Fruit fly (Drosophila melanogaster) whole organism, prepupa: ENCODE data around the gene Tango10.

Experiments used
- CG10669 ChIP-seq: fragments of 200-800 bp; sonication (Bioruptor generic); optimal IDR thresholded peaks from 3 replicates; lab custom pipeline; 2018; ENCODE audit warnings: missing biosample characterization, mild to moderate bottlenecking, missing genetic modification characterization, moderate library complexity
- CG11762 ChIP-seq: fragments of 200-800 bp; sonication (Bioruptor generic); optimal IDR thresholded peaks from 3 replicates; lab custom pipeline; 2016; ENCODE audit warnings: missing biosample characterization, missing genetic modification characterization; ENCODE audit not compliant: insufficient read depth
- CG11902 ChIP-seq: fragments of 200-800 bp; sonication (Bioruptor generic); optimal IDR thresholded peaks from 3 replicates; lab custom pipeline; 2016; ENCODE audit warnings: missing biosample characterization, missing genetic modification characterization
- CG1621 ChIP-seq: fragments of 200-800 bp; sonication (Bioruptor generic); optimal IDR thresholded peaks from 3 replicates; lab custom pipeline; 2018; ENCODE audit warnings: missing biosample characterization, mild to moderate bottlenecking, missing genetic modification characterization
- CG16779 ChIP-seq: fragments of 200-800 bp; sonication (Bioruptor generic); optimal IDR thresholded peaks from 3 replicates; lab custom pipeline; 2017; ENCODE audit warnings: missing biosample characterization, mild to moderate bottlenecking, missing genetic modification characterization
- CG31627 ChIP-seq: fragments of 200-800 bp; sonication (Bioruptor generic); optimal IDR thresholded peaks from 3 replicates; lab custom pipeline; 2016; ENCODE audit warnings: missing biosample characterization, missing genetic modification characterization
- CG32006 ChIP-seq: fragments of 200-800 bp; sonication (Bioruptor generic); optimal IDR thresholded peaks from 3 replicates; lab custom pipeline; 2017; ENCODE audit warnings: missing biosample characterization, mild to moderate bottlenecking, missing genetic modification characterization
- CG34406 ChIP-seq: fragments of 200-800 bp; sonication (Bioruptor generic); optimal IDR thresholded peaks from 3 replicates; lab custom pipeline; 2016; ENCODE audit warnings: missing biosample characterization, missing genetic modification characterization
- CG3919 ChIP-seq: fragments of 200-800 bp; sonication (Bioruptor generic); optimal IDR thresholded peaks from 3 replicates; lab custom pipeline; 2016; ENCODE audit warnings: missing biosample characterization, missing genetic modification characterization
- CG4318 ChIP-seq: fragments of 200-800 bp; sonication (Bioruptor generic); optimal IDR thresholded peaks from 3 replicates; lab custom pipeline; 2017; ENCODE audit warnings: missing biosample characterization, mild to moderate bottlenecking, missing genetic modification characterization
- CG6163 ChIP-seq: fragments of 200-800 bp; sonication (Bioruptor generic); IDR thresholded peaks from 3 replicates; pipeline ENCODE4 v1.3.6; 2022; ENCODE audit warnings: missing biosample characterization, missing genetic modification characterization
- CG6792 ChIP-seq: fragments of 200-800 bp; sonication (Bioruptor generic); optimal IDR thresholded peaks from 3 replicates; lab custom pipeline; 2016; ENCODE audit warnings: missing biosample characterization, missing genetic modification characterization
- CG6808 ChIP-seq: fragments of 200-800 bp; sonication (Bioruptor generic); optimal IDR thresholded peaks from 3 replicates; lab custom pipeline; 2017; ENCODE audit warnings: missing biosample characterization, missing genetic modification characterization, mild to moderate bottlenecking, moderate library complexity, missing genetic modification reagents
- CG8119 ChIP-seq: fragments of 200-800 bp; sonication (Bioruptor generic); IDR thresholded peaks from 3 replicates; pipeline ENCODE4 v1.3.6; 2022; ENCODE audit warnings: missing biosample characterization, missing genetic modification characterization
- CG8319 ChIP-seq: fragments of 200-800 bp; sonication (Bioruptor generic); optimal IDR thresholded peaks from 3 replicates; lab custom pipeline; 2016; ENCODE audit warnings: missing biosample characterization, missing genetic modification characterization
- Eip75B ChIP-seq: fragments of 200-800 bp; sonication (Bioruptor generic); optimal IDR thresholded peaks from 3 replicates; lab custom pipeline; 2016; ENCODE audit warnings: missing biosample characterization, missing genetic modification characterization
- Eip93F ChIP-seq: fragments of 200-800 bp; sonication (Bioruptor generic); optimal IDR thresholded peaks from 2 replicates; lab custom pipeline; 2016; ENCODE audit warnings: missing biosample characterization, mild to moderate bottlenecking, missing genetic modification characterization
- Ets21C ChIP-seq: fragments of 200-800 bp; sonication (Bioruptor generic); optimal IDR thresholded peaks from 3 replicates; lab custom pipeline; 2016; ENCODE audit warnings: missing biosample characterization, missing genetic modification characterization
- Ets96B ChIP-seq: fragments of 200-800 bp; optimal IDR thresholded peaks from 2 replicates; lab custom pipeline; 2019; ENCODE audit warnings: missing biosample characterization, mild to moderate bottlenecking, missing genetic modification characterization, moderate library complexity
- Gug ChIP-seq: fragments of 200-800 bp; sonication (Bioruptor generic); IDR thresholded peaks from 2 replicates; pipeline ENCODE4 v1.3.6; 2022; ENCODE audit warnings: missing biosample characterization, missing genetic modification characterization
- Hr38 ChIP-seq: sonication (Bioruptor generic); optimal IDR thresholded peaks from 2 replicates; lab custom pipeline; 2016; ENCODE audit warnings: missing biosample characterization, missing genetic modification characterization
- Hr4 ChIP-seq: fragments of 200-800 bp; sonication (Bioruptor generic); optimal IDR thresholded peaks from 3 replicates; lab custom pipeline; 2016; ENCODE audit warnings: missing biosample characterization, missing genetic modification characterization
- Lpt ChIP-seq: fragments of 200-800 bp; sonication (Bioruptor generic); optimal IDR thresholded peaks from 3 replicates; lab custom pipeline; 2016; ENCODE audit warnings: missing biosample characterization, missing genetic modification characterization
- Met ChIP-seq: fragments of 200-800 bp; sonication (Bioruptor generic); optimal IDR thresholded peaks from 3 replicates; lab custom pipeline; 2016; ENCODE audit warnings: missing biosample characterization, missing genetic modification characterization
- OdsH ChIP-seq: fragments of 200-800 bp; sonication (Bioruptor generic); optimal IDR thresholded peaks from 3 replicates; lab custom pipeline; 2016; ENCODE audit warnings: missing biosample characterization, missing genetic modification characterization
- Smox ChIP-seq: fragments of 200-800 bp; sonication (Bioruptor generic); optimal IDR thresholded peaks from 3 replicates; lab custom pipeline; 2016; ENCODE audit warnings: missing biosample characterization, missing genetic modification characterization
- Sox102F ChIP-seq: fragments of 200-800 bp; sonication (Bioruptor generic); optimal IDR thresholded peaks from 2 replicates; lab custom pipeline; 2016; ENCODE audit warnings: missing biosample characterization, mild to moderate bottlenecking, missing genetic modification characterization
- Sox14 ChIP-seq: fragments of 200-800 bp; sonication (Bioruptor generic); optimal IDR thresholded peaks from 3 replicates; lab custom pipeline; 2016; ENCODE audit warnings: missing biosample characterization, missing genetic modification characterization
- achi ChIP-seq: fragments of 200-800 bp; sonication (Bioruptor generic); optimal IDR thresholded peaks from 3 replicates; lab custom pipeline; 2016; ENCODE audit warnings: missing biosample characterization, missing genetic modification characterization
- cyc ChIP-seq: fragments of 200-800 bp; sonication (Bioruptor generic); optimal IDR thresholded peaks from 3 replicates; lab custom pipeline; 2016; ENCODE audit warnings: missing biosample characterization, missing genetic modification characterization
- dsx ChIP-seq: fragments of 200-800 bp; optimal IDR thresholded peaks from 3 replicates; lab custom pipeline; 2019; ENCODE audit warnings: missing biosample characterization, mild to moderate bottlenecking, missing genetic modification characterization, moderate library complexity; ENCODE audit not compliant: poor library complexity, severe bottlenecking
- eg ChIP-seq: fragments of 200-800 bp; sonication (Bioruptor generic); IDR thresholded peaks from 3 replicates; pipeline ENCODE4 v1.3.6; 2022; ENCODE audit warnings: missing biosample characterization, missing genetic modification characterization
- esn ChIP-seq: fragments of 200-800 bp; sonication (Bioruptor generic); optimal IDR thresholded peaks from 2 replicates; lab custom pipeline; 2016; ENCODE audit warnings: missing biosample characterization, mild to moderate bottlenecking, missing genetic modification characterization, moderate library complexity
- fd59A ChIP-seq: fragments of 200-800 bp; sonication (Bioruptor generic); optimal IDR thresholded peaks from 2 replicates; lab custom pipeline; 2017; ENCODE audit warnings: missing biosample characterization, mild to moderate bottlenecking, missing genetic modification characterization, missing genetic modification reagents
- fd85E ChIP-seq: fragments of 200-800 bp; sonication (Bioruptor generic); optimal IDR thresholded peaks from 3 replicates; lab custom pipeline; 2016; ENCODE audit warnings: missing biosample characterization, missing genetic modification characterization
- fkh ChIP-seq: fragments of 200-800 bp; sonication (Bioruptor generic); optimal IDR thresholded peaks from 3 replicates; lab custom pipeline; 2017; ENCODE audit warnings: missing biosample characterization, mild to moderate bottlenecking, missing genetic modification characterization, moderate library complexity
- lz ChIP-seq: fragments of 200-800 bp; sonication (Bioruptor generic); optimal IDR thresholded peaks from 3 replicates; lab custom pipeline; 2016; ENCODE audit warnings: missing biosample characterization, missing genetic modification characterization
- spab ChIP-seq: fragments of 200-800 bp; sonication (Bioruptor generic); optimal IDR thresholded peaks from 2 replicates; lab custom pipeline; 2017; ENCODE audit warnings: missing biosample characterization, mild to moderate bottlenecking, missing genetic modification characterization, missing genetic modification reagents
- ss ChIP-seq, 2 experiments: fragments of 200-800 bp; sonication (Bioruptor generic); optimal IDR thresholded peaks; 2 replicates in 1 of 2; 3 replicates in 1 of 2; lab custom pipeline; 2017 to 2018; ENCODE audit warnings: mild to moderate bottlenecking in 2 of 2, missing biosample characterization in 2 of 2, missing genetic modification characterization in 2 of 2, moderate library complexity in 1 of 2
- svp ChIP-seq: fragments of 200-800 bp; sonication (Bioruptor generic); peaks from one replicate; lab custom pipeline; 2016; ENCODE audit warnings: missing biosample characterization, missing genetic modification characterization
- topi ChIP-seq: fragments of 200-800 bp; sonication (Bioruptor generic); optimal IDR thresholded peaks from 3 replicates; lab custom pipeline; 2016; ENCODE audit warnings: missing biosample characterization, missing genetic modification characterization
- vri ChIP-seq: fragments of 200-800 bp; sonication (Bioruptor generic); optimal IDR thresholded peaks from 3 replicates; lab custom pipeline; 2016; ENCODE audit warnings: missing biosample characterization, mild to moderate bottlenecking, missing genetic modification characterization

Tango10 gene

DNA sequence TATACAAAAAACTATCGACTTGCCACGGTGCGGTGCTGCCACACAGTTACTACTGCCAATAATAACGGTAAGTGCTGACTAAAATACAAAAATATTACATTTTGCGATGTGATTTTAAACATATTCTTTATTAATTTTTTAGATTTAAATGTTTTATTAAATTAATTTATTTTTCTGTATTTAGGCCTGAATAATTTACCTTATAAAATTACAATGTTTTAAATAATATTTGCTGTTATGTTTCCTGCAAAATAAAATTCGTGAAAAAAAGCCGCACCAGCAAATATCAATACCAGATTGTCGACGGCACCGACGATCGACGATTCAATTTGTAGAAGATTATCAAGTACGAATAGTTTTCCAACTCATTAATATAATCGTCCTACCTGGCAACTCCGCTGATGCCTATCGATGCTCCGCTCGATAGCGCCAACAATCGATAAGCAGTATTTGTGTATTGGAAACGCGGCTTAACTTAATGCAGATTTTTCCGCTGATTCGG lies 41.5 kb upstream of the Tango10 start, which contains the start of the genes Vlet and bif (continued):
- TF ChIP-seq fd59A (GFP tag; lab: Kevin White, UChicago): peak; percentile 34
- no peak for TF ChIP-seq CG16779 (tag; lab: Kevin White, UChicago)
- TF ChIP-seq Hr38: no peak
- peak in 1 of 2 experiments; percentile 39 for TF ChIP-seq ss (GFP tag; optimal IDR thresholded peaks at IDR 0.05; lab: Kevin White, UChicago)
- no peak for TF ChIP-seq Sox102F (GFP tag; lab: Kevin White, UChicago)
- TF ChIP-seq CG11762 (GFP tag; lab: Kevin White, UChicago): peak; percentile 49
- no peak for TF ChIP-seq Smox (GFP tag; lab: Kevin White, UChicago)
- TF ChIP-seq svp: peak; percentile 81
- peak; percentile 48 for TF ChIP-seq lz (GFP tag; lab: Kevin White, UChicago)
- no peak for TF ChIP-seq Eip75B
- TF ChIP-seq cyc (GFP tag; lab: Kevin White, UChicago): peak; percentile 38
- peak; percentile 51 for TF ChIP-seq CG10669
- TF ChIP-seq dsx: peak; percentile 27
- no peak for TF ChIP-seq Hr4 (GFP tag; lab: Kevin White, UChicago)
- TF ChIP-seq Ets21C (GFP tag; lab: Kevin White, UChicago): peak; percentile 38
- peak; percentile 48 for TF ChIP-seq CG8319 (GFP tag; lab: Kevin White, UChicago)
- no peak for TF ChIP-seq Eip93F
- TF ChIP-seq CG4318: peak; percentile 48
- peak; percentile 49 for TF ChIP-seq topi
- TF ChIP-seq CG6163 (GFP tag; lab: Robert Waterston, UW): 0 out of 3 replicates have a peak, but pooled peaks have one; percentile 46

- TF ChIP-seq esn (GFP tag; lab: Kevin White, UChicago) (peak; percentile 1), ss (GFP tag; optimal IDR thresholded peaks at IDR 0.05; lab: Kevin White, UChicago) (peak in 1 of 2 experiments; percentile 40), CG6163 (GFP tag; lab: Robert Waterston, UW) (0 out of 3 replicates have a peak, but pooled peaks have one; percentile 31), CG6808 (GFP tag; lab: Kevin White, UChicago) (peak; percentile 8), fkh (GFP tag; lab: Kevin White, UChicago) (peak; percentile 51), achi (GFP tag; lab: Kevin White, UChicago) (no peak), Sox102F (GFP tag; lab: Kevin White, UChicago) (no peak), dsx (no peak), OdsH (GFP tag; lab: Kevin White, UChicago) (no peak), lz (GFP tag; lab: Kevin White, UChicago) (no peak), Lpt (no peak), fd85E (GFP tag; lab: Kevin White, UChicago) (no peak), CG10669 (no peak), Ets21C (GFP tag; lab: Kevin White, UChicago) (no peak), vri (peak; percentile 30), Met (GFP tag; lab: Kevin White, UChicago) (no peak), CG16779 (tag; lab: Kevin White, UChicago) (no peak), CG4318 (no peak), CG3919 (no peak), Sox14 (GFP tag; lab: Kevin White, UChicago) (peak; percentile 24), CG11902 (no peak), spab (GFP tag; lab: Kevin White, UChicago) (no peak), Hr4 (GFP tag; lab: Kevin White, UChicago) (no peak), Eip75B (no peak), cyc (GFP tag; lab: Kevin White, UChicago) (no peak), CG32006 (GFP tag; lab: Kevin White, UChicago) (no peak), eg (no peak), fd59A (GFP tag; lab: Kevin White, UChicago) (no peak), CG11762 (GFP tag; lab: Kevin White, UChicago) (no peak), CG34406 (GFP tag; lab: Kevin White, UChicago) (no peak), topi (no peak), CG1621 (tag; lab: Kevin White, UChicago) (peak; percentile 83), CG6792 (GFP tag; lab: Kevin White, UChicago) (no peak), Gug (no peak), CG31627 (no peak), Ets96B (tag; lab: Kevin White, UChicago) (no peak), CG8319 (GFP tag; lab: Kevin White, UChicago) (no peak), CG8119 (GFP tag; lab: Robert Waterston, UW) (peak; percentile 29; the same call in 2 of the 3 replicates)
- TF ChIP-seq, all 60 proteins: peak for 9
Observed at dm6 chrX:11679461-11679860, 40.6 kb upstream of the Tango10 start.
